Worm (Caenorhabditis elegans) whole organism, L1 larva: ENCODE results near the gene pid-5.

ENCODE experiments used
- aly-2 ChIP-seq: fragments of 150-350 bp; optimal IDR thresholded peaks from 2 replicates; lab custom pipeline; 2014; ENCODE audit warnings: missing biosample characterization, missing genetic modification characterization
- ceh-88 ChIP-seq: fragments of 200-800 bp; sonication (Bioruptor generic); IDR thresholded peaks from 2 replicates; pipeline ENCODE4 v1.3.6; 2022; ENCODE audit warnings: missing genetic modification characterization, missing compliant biosample characterization
- ceh-90 ChIP-seq: sonication (generic microtip); optimal IDR thresholded peaks from 2 replicates; lab custom pipeline; 2016; ENCODE audit warnings: missing genetic modification characterization, missing compliant biosample characterization
- egl-27 ChIP-seq, 2 experiments: fragments of 150-350 bp in 1 of 2; sonication (generic microtip); optimal IDR thresholded peaks; 3 replicates each; lab custom pipeline; 2017 to 2018; ENCODE audit warnings: missing biosample characterization in 2 of 2, missing genetic modification characterization in 2 of 2, missing genetic modification reagents in 2 of 2
- elt-3 ChIP-seq, 6 experiments: fragments of 150-350 bp in 1 of 6; sonication (generic microtip); optimal IDR thresholded peaks; 2 replicates each; lab custom pipeline; 2017 to 2018; ENCODE audit warnings: missing biosample characterization in 6 of 6, missing genetic modification characterization in 6 of 6, inconsistent platforms in 1 of 6
- fkh-10 ChIP-seq: sonication (generic microtip); optimal IDR thresholded peaks from 2 replicates; lab custom pipeline; 2017; ENCODE audit warnings: missing biosample characterization, missing genetic modification reagents, missing genetic modification characterization
- fos-1 ChIP-seq: fragments of 150-350 bp; optimal IDR thresholded peaks from 2 replicates; lab custom pipeline; 2014; ENCODE audit warnings: missing biosample characterization, missing genetic modification characterization
- mdl-1 ChIP-seq, 2 experiments: fragments of 150-350 bp; optimal IDR thresholded peaks; 2 replicates each; lab custom pipeline; 2014 to 2017; ENCODE audit warnings: missing biosample characterization in 2 of 2, missing genetic modification characterization in 2 of 2, inconsistent platforms in 1 of 2
- nhr-28 ChIP-seq: fragments of 150-350 bp; optimal IDR thresholded peaks from 2 replicates; lab custom pipeline; 2014; ENCODE audit warnings: missing biosample characterization, missing genetic modification characterization
- pqm-1 ChIP-seq: sonication (generic microtip); optimal IDR thresholded peaks from 3 replicates; lab custom pipeline; 2017; ENCODE audit warnings: missing biosample characterization, missing genetic modification characterization
- sptf-1 ChIP-seq: fragments of 150-350 bp; optimal IDR thresholded peaks from 2 replicates; lab custom pipeline; 2014; ENCODE audit warnings: missing biosample characterization, missing genetic modification characterization
- zag-1 ChIP-seq: fragments of 150-350 bp; optimal IDR thresholded peaks from 2 replicates; lab custom pipeline; 2014; ENCODE audit warnings: missing biosample characterization, missing genetic modification characterization

- TF ChIP-seq zag-1 (tag; lab: Kevin White, UChicago) (no peak), aly-2 (no peak), nhr-28 (tag; lab: Kevin White, UChicago) (no peak), sptf-1 (tag; lab: Kevin White, UChicago) (no peak), fkh-10 (GFP tag; lab: Kevin White, UChicago) (no peak), fos-1 (tag; lab: Kevin White, UChicago) (no peak), ceh-90 (tag; lab: Kevin White, UChicago) (no peak), egl-27 (tag; optimal IDR thresholded peaks at IDR 0.05; lab: Kevin White, UChicago) (no peak), mdl-1 (tag; optimal IDR thresholded peaks at IDR 0.05; lab: Kevin White, UChicago) (no peak), pqm-1 (tag; lab: Kevin White, UChicago) (no peak), ceh-88 (GFP tag; lab: Robert Waterston, UW) (no peak), elt-3 (tag; optimal IDR thresholded peaks at IDR 0.05; lab: Kevin White, UChicago) (no peak)
These were observed 15.6 kb upstream of the pid-5 start, which contains the start of gene Y45G5AM.5 for ce11 chrV:4160086-4160485.
